Worm (Caenorhabditis elegans) whole organism, mixed stage, embryonic: ENCODE measurements around the gene txt-4.

Experiments used
- ceh-83 ChIP-seq: fragments of 200-800 bp; sonication (Bioruptor generic); optimal IDR thresholded peaks from 2 replicates; lab custom pipeline; 2018; ENCODE audit warnings: mild to moderate bottlenecking, missing genetic modification characterization, missing compliant biosample characterization
- elt-1 ChIP-seq: sonication (generic microtip); optimal IDR thresholded peaks from 2 replicates; lab custom pipeline; 2017; ENCODE audit warnings: missing genetic modification characterization, mild to moderate bottlenecking, missing compliant biosample characterization, antibody characterized with exemption, moderate library complexity, borderline replicate concordance; ENCODE audit not compliant: insufficient read depth
- elt-3 ChIP-seq: fragments of 150-350 bp; optimal IDR thresholded peaks from 2 replicates; lab custom pipeline; 2014; ENCODE audit warnings: missing biosample characterization, missing genetic modification characterization
- lsy-2 ChIP-seq: fragments of 150-350 bp; optimal IDR thresholded peaks from 2 replicates; lab custom pipeline; 2014; ENCODE audit warnings: missing biosample characterization, missing genetic modification characterization
- mep-1 ChIP-seq: fragments of 150-350 bp; optimal IDR thresholded peaks from 2 replicates; lab custom pipeline; 2017; ENCODE audit warnings: missing biosample characterization, missing genetic modification reagents, missing genetic modification characterization, inconsistent platforms
- pha-4 ChIP-seq: fragments of 150-350 bp; optimal IDR thresholded peaks from 2 replicates; lab custom pipeline; 2018; ENCODE audit warnings: missing biosample characterization, missing genetic modification reagents, missing genetic modification characterization
- unc-39 ChIP-seq: fragments of 150-350 bp; optimal IDR thresholded peaks from 2 replicates; lab custom pipeline; 2014; ENCODE audit warnings: missing biosample characterization, missing genetic modification characterization
- unc-62 ChIP-seq: fragments of 150-350 bp; optimal IDR thresholded peaks from 2 replicates; lab custom pipeline; 2014; ENCODE audit warnings: missing biosample characterization, missing genetic modification reagents, missing genetic modification characterization

DNA sequence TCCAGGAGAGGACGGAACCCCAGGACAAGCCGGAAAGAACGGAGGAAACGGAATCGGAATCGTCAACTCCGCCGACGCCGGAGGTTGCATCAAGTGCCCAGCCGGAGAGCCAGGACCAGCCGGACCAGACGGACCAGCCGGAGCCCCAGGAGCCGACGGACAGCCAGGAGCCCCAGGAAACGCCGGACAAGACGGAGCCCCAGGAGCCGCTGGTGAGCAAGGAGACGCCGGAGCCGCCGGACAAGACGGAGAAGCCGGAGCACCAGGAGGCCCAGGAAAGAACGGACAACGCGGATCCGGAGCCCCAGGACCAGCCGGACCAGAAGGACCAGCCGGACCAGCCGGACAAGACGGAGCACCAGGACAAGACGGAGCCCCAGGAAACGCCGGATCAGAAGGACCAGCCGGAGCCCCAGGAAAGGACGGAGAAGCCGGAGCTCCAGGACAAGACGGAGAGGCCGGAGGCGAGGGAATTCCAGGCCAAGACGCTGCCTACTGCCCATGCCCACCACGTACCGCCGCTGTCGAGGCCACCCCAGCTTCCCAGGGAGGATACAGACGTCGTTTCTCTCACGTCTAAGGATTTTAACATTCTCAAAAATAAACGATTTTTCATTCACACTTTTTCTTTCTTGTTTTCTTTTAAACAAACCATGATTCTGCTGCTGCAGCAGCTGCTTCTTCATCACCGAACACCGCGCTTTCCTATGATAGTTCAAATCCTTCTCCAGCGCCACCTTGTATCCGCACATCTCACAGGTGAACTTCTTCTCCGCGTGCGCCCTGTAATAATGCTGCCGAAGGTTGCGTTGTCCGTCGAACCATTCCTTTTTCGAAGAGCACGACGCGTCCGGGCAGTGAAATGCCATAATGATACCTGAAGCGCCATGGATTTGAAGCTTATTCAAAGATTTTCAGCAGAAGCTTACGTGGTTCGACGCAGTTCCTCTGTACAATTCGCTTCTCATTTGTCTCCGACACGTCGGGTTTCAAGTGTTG is 39.0 kb downstream of the txt-4 start:
- TF ChIP-seq elt-1 (no peak), ceh-83 (no peak), lsy-2 (tag; lab: Kevin White, UChicago) (no peak), mep-1 (tag; lab: Kevin White, UChicago) (no peak), pha-4 (tag; lab: Kevin White, UChicago) (no peak), elt-3 (tag; lab: Kevin White, UChicago) (no peak), unc-39 (tag; lab: Kevin White, UChicago) (no peak), unc-62 (no peak)
